Worm (Caenorhabditis elegans): ENCODE results near the gene cyp-25A1.
A peak's percentile ranks its signal among the peaks of the same experiment; 100 is the strongest.

cyp-25A1 gene

ce11 chrIII:3797180-3798026, 35.0 kb upstream of the cyp-25A1 start (continued):
- no peak for TF ChIP-seq lir-1 (GFP tag; conservative IDR thresholded peaks at IDR 0.05)
- no peak for TF ChIP-seq Y79H2A.3 (GFP tag; conservative IDR thresholded peaks at IDR 0.05)
- no peak for TF ChIP-seq aptf-3 (GFP tag; IDR thresholded peaks at IDR 0.05)
- 0 out of 2 replicates have a peak, but pooled peaks have one; percentile 52 for TF ChIP-seq cebp-1 (GFP tag; IDR thresholded peaks at IDR 0.05)
- TF ChIP-seq cebp-1 (tag; optimal IDR thresholded peaks at IDR 0.05) = peak; percentile 54
- no peak for TF ChIP-seq him-1 (tag; optimal IDR thresholded peaks at IDR 0.05)
- no peak for TF ChIP-seq hmg-20 (GFP tag; IDR thresholded peaks at IDR 0.05)
- TF ChIP-seq atf-7 (tag; optimal IDR thresholded peaks at IDR 0.05) = peak; percentile 12
- peak; percentile 24; the same call in 1 of the 2 replicates for TF ChIP-seq C06A6.2 (GFP tag; conservative IDR thresholded peaks at IDR 0.05)
- TF ChIP-seq ceh-79 (tag; optimal IDR thresholded peaks at IDR 0.05) = no peak
- no peak for TF ChIP-seq Y67H2A.10 (GFP tag; conservative IDR thresholded peaks at IDR 0.05)
- TF ChIP-seq akir-1 (GFP tag; optimal IDR thresholded peaks at IDR 0.05) = no peak
- no peak for TF ChIP-seq dox-1 (GFP tag; IDR thresholded peaks at IDR 0.05)
- no peak for TF ChIP-seq lin-40 (tag; optimal IDR thresholded peaks at IDR 0.05)
- no peak for TF ChIP-seq bed-2 (GFP tag; IDR thresholded peaks at IDR 0.05)
- no peak for TF ChIP-seq mel-28 (tag; optimal IDR thresholded peaks at IDR 0.05; ENCODE audit: borderline replicate concordance)
- TF ChIP-seq F22D6.2 (tag; optimal IDR thresholded peaks at IDR 0.05) = no peak
- TF ChIP-seq ets-4 (GFP tag; optimal IDR thresholded peaks at IDR 0.05) = no peak
- TF ChIP-seq pbrm-1 (GFP tag; IDR thresholded peaks at IDR 0.05) = no peak
- no peak for TF ChIP-seq egl-44 (GFP tag; IDR thresholded peaks at IDR 0.05)
- no peak for TF ChIP-seq madf-6 (GFP tag; IDR thresholded peaks at IDR 0.05)
- no peak for TF ChIP-seq snpc-4 (GFP tag; optimal IDR thresholded peaks at IDR 0.05)
- peak in 1 of 4 experiments; percentile 18 for TF ChIP-seq snpc-4 (tag; optimal IDR thresholded peaks at IDR 0.05)
- TF ChIP-seq nfya-1 (tag; optimal IDR thresholded peaks at IDR 0.05; ENCODE audit: borderline replicate concordance, insufficient read depth) = no peak
- no peak for TF ChIP-seq F10E7.11 (tag; optimal IDR thresholded peaks at IDR 0.05)
- TF ChIP-seq dpff-1 (tag; optimal IDR thresholded peaks at IDR 0.05) = no peak
- TF ChIP-seq F49E8.2 (tag; optimal IDR thresholded peaks at IDR 0.05; ENCODE audit: insufficient read depth) = no peak
- no peak for TF ChIP-seq egrh-3 (GFP tag; IDR thresholded peaks at IDR 0.05)
- 0 out of 2 replicates have a peak, but pooled peaks have one; percentile 18 for TF ChIP-seq Y53G8AR.9 (GFP tag; conservative IDR thresholded peaks at IDR 0.05)
- peak; percentile 32 for TF ChIP-seq K12H6.12 (tag; optimal IDR thresholded peaks at IDR 0.05)
- TF ChIP-seq hlh-12 (tag; optimal IDR thresholded peaks at IDR 0.05) = no peak
- no peak for TF ChIP-seq T26A5.8 (tag; optimal IDR thresholded peaks at IDR 0.05)
- no peak for TF ChIP-seq madf-10 (tag; optimal IDR thresholded peaks at IDR 0.05)
- no peak for TF ChIP-seq ztf-25 (GFP tag; IDR thresholded peaks at IDR 0.05)
- TF ChIP-seq hmg-1.2 (GFP tag; IDR thresholded peaks at IDR 0.05) = peak; percentile 67
- no peak for TF ChIP-seq die-1 (tag; optimal IDR thresholded peaks at IDR 0.05)
- TF ChIP-seq ztf-3 (GFP tag; optimal IDR thresholded peaks at IDR 0.05) = no peak
- no peak for TF ChIP-seq B0261.1 (tag; optimal IDR thresholded peaks at IDR 0.05)
- no peak for TF ChIP-seq rcor-1 (GFP tag; IDR thresholded peaks at IDR 0.05)
- no peak for TF ChIP-seq athp-1 (tag; optimal IDR thresholded peaks at IDR 0.05)
- no peak for TF ChIP-seq hsf-1 (GFP tag; IDR thresholded peaks at IDR 0.05)
- no peak for TF ChIP-seq let-526 (GFP tag; IDR thresholded peaks at IDR 0.05)
- TF ChIP-seq madf-3 (GFP tag; IDR thresholded peaks at IDR 0.05) = no peak
- TF ChIP-seq zfh-2 (GFP tag; conservative IDR thresholded peaks at IDR 0.05) = peak; percentile 72; the same call in 1 of the 2 replicates
- no peak for TF ChIP-seq lin-26 (GFP tag; IDR thresholded peaks at IDR 0.05)
- no peak for TF ChIP-seq tlf-1 (GFP tag; optimal IDR thresholded peaks at IDR 0.05)
- TF ChIP-seq snpc-3.4 (tag; optimal IDR thresholded peaks at IDR 0.05) = no peak
- TF ChIP-seq ekl-4 (GFP tag; IDR thresholded peaks at IDR 0.05) = 0 out of 2 replicates have a peak, but pooled peaks have one; percentile 40
